Fruit fly (Drosophila melanogaster): Measurements from ENCODE around the gene raskol.
A peak's percentile ranks its signal among the peaks of the same experiment; 100 is the strongest.

The raskol gene

DNA sequence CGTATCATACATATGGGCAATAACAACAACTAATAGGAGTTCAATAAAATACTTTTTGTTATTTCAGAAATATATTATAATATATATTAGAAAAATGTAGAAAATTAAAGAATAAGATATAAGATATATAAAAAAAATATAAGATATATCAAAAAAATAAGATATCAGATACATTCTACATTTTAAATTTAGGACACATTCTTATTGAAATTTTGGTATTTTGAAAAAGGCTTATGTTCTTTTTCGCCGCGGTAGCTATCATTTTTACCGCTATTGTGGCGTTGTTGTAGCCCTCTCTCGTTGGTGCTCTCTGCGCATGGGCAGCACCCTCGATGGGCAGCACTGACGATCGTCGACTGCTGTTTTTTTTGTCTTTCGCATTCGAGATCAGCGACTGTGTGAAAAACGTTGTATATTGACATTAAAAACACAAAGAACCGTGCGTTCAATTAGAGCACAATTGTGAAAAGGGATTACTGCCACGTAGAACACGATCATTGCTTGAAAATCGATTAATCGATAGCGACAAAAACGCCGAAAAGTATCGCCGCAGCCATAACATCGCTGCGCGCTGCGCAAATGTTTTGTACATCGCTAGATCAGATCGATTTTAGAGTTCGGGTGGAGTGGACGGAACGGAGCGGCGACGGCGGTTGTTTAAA, 28.0 kb downstream of the raskol start (continued):
- TF ChIP-seq Vsx1 (GFP tag; optimal IDR thresholded peaks at IDR 0.05) (peak; percentile 32), CG17359 (tag; optimal IDR thresholded peaks at IDR 0.05) (peak; percentile 42), peb (GFP tag; IDR thresholded peaks at IDR 0.05) (peak; percentile 11; the same call in 1 of the 2 replicates), CG1832 (GFP tag; optimal IDR thresholded peaks at IDR 0.05) (no peak), usp (GFP tag; optimal IDR thresholded peaks at IDR 0.05) (no peak), wek (GFP tag; optimal IDR thresholded peaks at IDR 0.05) (no peak), Max (GFP tag; optimal IDR thresholded peaks at IDR 0.05) (no peak), CG3281 (GFP tag; optimal IDR thresholded peaks at IDR 0.05) (peak; percentile 19), toy (GFP tag; IDR thresholded peaks at IDR 0.05) (no peak), Usf (GFP tag; optimal IDR thresholded peaks at IDR 0.05) (no peak), Aef1 (GFP tag; IDR thresholded peaks at IDR 0.05) (no peak), CG31441 (GFP tag; IDR thresholded peaks at IDR 0.05) (peak; percentile 75), sd (tag; optimal IDR thresholded peaks at IDR 0.05) (no peak), CG1647 (GFP tag; optimal IDR thresholded peaks at IDR 0.05) (no peak), CG17385 (GFP tag; optimal IDR thresholded peaks at IDR 0.05) (peak; percentile 46), Elba2 (GFP tag; optimal IDR thresholded peaks at IDR 0.05) (no peak), slou (GFP tag; optimal IDR thresholded peaks at IDR 0.05) (no peak), CG13424 (tag; optimal IDR thresholded peaks at IDR 0.05) (peak; percentile 50), wor (GFP tag; IDR thresholded peaks at IDR 0.05) (no peak), CG11504 (tag; optimal IDR thresholded peaks at IDR 0.05) (peak; percentile 74), CG6765 (GFP tag; optimal IDR thresholded peaks at IDR 0.05) (no peak), CG11695 (GFP tag; IDR thresholded peaks at IDR 0.05) (peak; percentile 75; the same call in 2 of the 3 replicates), CG12155 (GFP tag; optimal IDR thresholded peaks at IDR 0.05) (peak; percentile 21), ase (GFP tag; IDR thresholded peaks at IDR 0.05) (peak; percentile 25; the same call in 1 of the 3 replicates), CG2120 (GFP tag; optimal IDR thresholded peaks at IDR 0.05) (peak; percentile 25), kni (GFP tag; optimal IDR thresholded peaks at IDR 0.05) (no peak), CG8388 (GFP tag; optimal IDR thresholded peaks at IDR 0.05) (peak; percentile 60), HmgZ (tag; optimal IDR thresholded peaks at IDR 0.05) (peak; percentile 25), E2f2 (GFP tag; IDR thresholded peaks at IDR 0.05) (peak; percentile 67), Sin3A (optimal IDR thresholded peaks at IDR 0.05) (peak; percentile 92), CG43689 (GFP tag; IDR thresholded peaks at IDR 0.05) (no peak), ERR (GFP tag; optimal IDR thresholded peaks at IDR 0.05) (peak; percentile 39), pfk (GFP tag; optimal IDR thresholded peaks at IDR 0.05) (peak; percentile 40), Fer2 (tag; optimal IDR thresholded peaks at IDR 0.05) (no peak), Deaf1 (tag; optimal IDR thresholded peaks at IDR 0.05) (peak; percentile 48), Optix (GFP tag; IDR thresholded peaks at IDR 0.05) (peak; percentile 23; the same call in 1 of the 3 replicates), Bteb2 (GFP tag; optimal IDR thresholded peaks at IDR 0.05) (no peak), Nf-YA (GFP tag; IDR thresholded peaks at IDR 0.05) (no peak), NK7.1 (GFP tag; optimal IDR thresholded peaks at IDR 0.05) (no peak), grau (tag; optimal IDR thresholded peaks at IDR 0.05) (peak; percentile 67), CG33557 (GFP tag; optimal IDR thresholded peaks at IDR 0.05) (peak; percentile 20), CG4404 (GFP tag; IDR thresholded peaks at IDR 0.05) (0 out of 2 replicates have a peak, but pooled peaks have one; percentile 6), cad (GFP tag; optimal IDR thresholded peaks at IDR 0.05) (no peak), wdn (GFP tag; IDR thresholded peaks at IDR 0.05) (no peak), CG7786 (GFP tag; optimal IDR thresholded peaks at IDR 0.05) (no peak), CG2678 (tag; optimal IDR thresholded peaks at IDR 0.05) (peak; percentile 72), CG33213 (GFP tag; optimal IDR thresholded peaks at IDR 0.05) (no peak), Jarid2 (GFP tag; optimal IDR thresholded peaks at IDR 0.05) (peak; percentile 79), Ets65A (GFP tag) (no peak), org-1 (GFP tag; optimal IDR thresholded peaks at IDR 0.05) (peak; percentile 38), lmd (GFP tag; IDR thresholded peaks at IDR 0.05) (peak; percentile 47; the same call in 1 of the 2 replicates)
